Fruit fly (Drosophila melanogaster) whole organism, embryonic: ENCODE measurements around the gene CG10866.
A peak's percentile ranks its signal among the peaks of the same experiment; 100 is the strongest.

Experiments used
- CG10147 ChIP-seq: fragments of 200-800 bp; sonication (Bioruptor generic); optimal IDR thresholded peaks from 2 replicates; lab custom pipeline; 2019; ENCODE audit warnings: missing biosample characterization, mild to moderate bottlenecking, missing genetic modification characterization, moderate library complexity
- CG10274 ChIP-seq: fragments of 200-800 bp; sonication (Bioruptor generic); optimal IDR thresholded peaks from 3 replicates; lab custom pipeline; 2017; ENCODE audit warnings: missing biosample characterization, mild to moderate bottlenecking, missing genetic modification characterization
- CG11247 ChIP-seq: fragments of 200-800 bp; sonication (Bioruptor generic); IDR thresholded peaks from 2 replicates; pipeline ENCODE4 v1.3.6; 2022; ENCODE audit warnings: missing biosample characterization, missing genetic modification characterization
- CG12769 ChIP-seq: fragments of 200-800 bp; sonication (Bioruptor generic); optimal IDR thresholded peaks from 2 replicates; lab custom pipeline; 2019; ENCODE audit warnings: missing biosample characterization, mild to moderate bottlenecking, missing genetic modification characterization, moderate library complexity
- CG13287 ChIP-seq: fragments of 200-800 bp; sonication (Bioruptor generic); IDR thresholded peaks from 2 replicates; pipeline ENCODE4 v1.3.6; 2022; ENCODE audit warnings: missing biosample characterization, missing genetic modification characterization; ENCODE audit not compliant: partially characterized antibody
- CG14667 ChIP-seq: fragments of 200-800 bp; sonication (Bioruptor generic); IDR thresholded peaks from 2 replicates; pipeline ENCODE4 v1.3.6; 2022; ENCODE audit warnings: missing biosample characterization, missing genetic modification characterization
- CG1529 ChIP-seq: fragments of 200-800 bp; sonication (Bioruptor generic); optimal IDR thresholded peaks from 3 replicates; lab custom pipeline; 2018; ENCODE audit warnings: missing biosample characterization, missing genetic modification characterization
- CG1603 ChIP-seq: fragments of 200-800 bp; sonication (Bioruptor generic); optimal IDR thresholded peaks from 2 replicates; lab custom pipeline; 2019; ENCODE audit warnings: missing biosample characterization, mild to moderate bottlenecking, missing genetic modification characterization, moderate library complexity
- CG17359 ChIP-seq: fragments of 200-800 bp; sonication (Bioruptor generic); optimal IDR thresholded peaks from 3 replicates; lab custom pipeline; 2018; ENCODE audit warnings: missing biosample characterization, mild to moderate bottlenecking, missing genetic modification characterization, moderate library complexity
- CG18599 ChIP-seq: fragments of 200-800 bp; sonication (Bioruptor generic); optimal IDR thresholded peaks from 3 replicates; lab custom pipeline; 2017; ENCODE audit warnings: missing biosample characterization, missing genetic modification characterization, mild to moderate bottlenecking, moderate library complexity, missing genetic modification reagents
- CG2875 ChIP-seq: fragments of 200-800 bp; sonication (Bioruptor generic); optimal IDR thresholded peaks from 2 replicates; lab custom pipeline; 2017; ENCODE audit warnings: missing biosample characterization, mild to moderate bottlenecking, missing genetic modification characterization, missing genetic modification reagents
- CG31441 ChIP-seq: fragments of 200-800 bp; sonication (Bioruptor generic); IDR thresholded peaks from 2 replicates; pipeline ENCODE4 v1.3.6; 2022; ENCODE audit warnings: missing biosample characterization, missing genetic modification characterization
- CG3163 ChIP-seq: fragments of 200-800 bp; sonication (Bioruptor generic); optimal IDR thresholded peaks from 3 replicates; lab custom pipeline; 2016; ENCODE audit warnings: missing biosample characterization, missing genetic modification characterization
- CG6791 ChIP-seq: fragments of 200-800 bp; sonication (Bioruptor generic); IDR thresholded peaks from 3 replicates; pipeline ENCODE4 v1.3.6; 2022; ENCODE audit warnings: missing biosample characterization, missing genetic modification characterization; ENCODE audit not compliant: partially characterized antibody
- CG7745 ChIP-seq: fragments of 200-800 bp; sonication (Bioruptor generic); optimal IDR thresholded peaks from 2 replicates; lab custom pipeline; 2018; ENCODE audit warnings: missing biosample characterization, mild to moderate bottlenecking, missing genetic modification characterization, moderate library complexity
- CG7928 ChIP-seq: fragments of 200-800 bp; sonication (Bioruptor generic); optimal IDR thresholded peaks from 2 replicates; lab custom pipeline; 2017; ENCODE audit warnings: missing biosample characterization, mild to moderate bottlenecking, missing genetic modification characterization
- CG8281 ChIP-seq: fragments of 200-800 bp; sonication (Bioruptor generic); optimal IDR thresholded peaks from 2 replicates; lab custom pipeline; 2018; ENCODE audit warnings: missing biosample characterization, mild to moderate bottlenecking, missing genetic modification characterization, moderate library complexity
- CG8944 ChIP-seq: fragments of 200-800 bp; sonication (Bioruptor generic); optimal IDR thresholded peaks from 3 replicates; lab custom pipeline; 2016; ENCODE audit warnings: missing biosample characterization, missing genetic modification characterization
- Dfd ChIP-seq, 2 experiments: fragments of >200 bp; optimal IDR thresholded peaks; 2 replicates each; lab custom pipeline; 2017; ENCODE audit warnings: missing biosample characterization in 2 of 2, missing genetic modification characterization in 2 of 2
- H2.0 ChIP-seq: fragments of 200-800 bp; sonication (Bioruptor generic); IDR thresholded peaks from 2 replicates; pipeline ENCODE4 v1.3.6; 2022; ENCODE audit warnings: missing biosample characterization, missing genetic modification characterization
- HLH4C ChIP-seq: fragments of 200-800 bp; sonication (Bioruptor generic); IDR thresholded peaks from 3 replicates; pipeline ENCODE4 v1.3.6; 2022; ENCODE audit warnings: missing biosample characterization, missing genetic modification characterization; ENCODE audit not compliant: partially characterized antibody
- HLHmδ ChIP-seq: fragments of 200-800 bp; sonication (Bioruptor generic); optimal IDR thresholded peaks from 2 replicates; lab custom pipeline; 2018; ENCODE audit warnings: missing biosample characterization, mild to moderate bottlenecking, missing genetic modification characterization, moderate library complexity
- HmgZ ChIP-seq: fragments of 200-800 bp; sonication (Bioruptor generic); optimal IDR thresholded peaks from 2 replicates; lab custom pipeline; 2018; ENCODE audit warnings: missing biosample characterization, mild to moderate bottlenecking, missing genetic modification characterization
- Hmx ChIP-seq: fragments of 200-800 bp; sonication (Bioruptor generic); optimal IDR thresholded peaks from 2 replicates; lab custom pipeline; 2016; ENCODE audit warnings: missing biosample characterization, missing genetic modification characterization
- Hr3 ChIP-seq: fragments of 200-800 bp; sonication (Bioruptor generic); optimal IDR thresholded peaks from 3 replicates; lab custom pipeline; 2016; ENCODE audit warnings: missing biosample characterization, missing genetic modification characterization
- Hsf ChIP-seq: fragments of 200-800 bp; sonication (Bioruptor generic); optimal IDR thresholded peaks from 3 replicates; lab custom pipeline; 2016; ENCODE audit warnings: missing biosample characterization, missing genetic modification characterization
- Lpt ChIP-seq: fragments of >200 bp; optimal IDR thresholded peaks from 2 replicates; lab custom pipeline; 2018; ENCODE audit warnings: missing biosample characterization, missing genetic modification characterization
- Med ChIP-seq: fragments of 200-800 bp; sonication (Bioruptor generic); peaks from one replicate; lab custom pipeline; 2016; ENCODE audit warnings: missing biosample characterization, missing genetic modification characterization, mild to moderate bottlenecking, inconsistent platforms, moderate library complexity
- Neu2 ChIP-seq: fragments of 200-800 bp; sonication (Bioruptor generic); optimal IDR thresholded peaks from 3 replicates; lab custom pipeline; 2016; ENCODE audit warnings: missing biosample characterization, missing genetic modification characterization, borderline replicate concordance
- Ptx1 ChIP-seq: fragments of 200-800 bp; sonication (Bioruptor generic); IDR thresholded peaks from 2 replicates; pipeline ENCODE4 v1.3.6; 2022; ENCODE audit warnings: missing biosample characterization, missing genetic modification characterization
- TFAM ChIP-seq: fragments of 200-800 bp; sonication (Bioruptor generic); optimal IDR thresholded peaks from 2 replicates; lab custom pipeline; 2017; ENCODE audit warnings: missing biosample characterization, missing genetic modification characterization, inconsistent platforms
- fd102C ChIP-seq: fragments of 200-800 bp; sonication (Bioruptor generic); optimal IDR thresholded peaks from 2 replicates; lab custom pipeline; 2018; ENCODE audit warnings: missing biosample characterization, mild to moderate bottlenecking, missing genetic modification characterization, moderate library complexity
- gfzf ChIP-seq: fragments of 200-800 bp; sonication (Bioruptor generic); optimal IDR thresholded peaks from 2 replicates; lab custom pipeline; 2016; ENCODE audit warnings: missing biosample characterization, mild to moderate bottlenecking, missing genetic modification characterization, moderate library complexity
- insv ChIP-seq, 2 experiments: fragments of 200-800 bp; sonication (Bioruptor generic); optimal IDR thresholded peaks; 3 replicates each; lab custom pipeline; 2016 to 2018; ENCODE audit warnings: missing biosample characterization in 2 of 2, missing genetic modification characterization in 2 of 2
- lilli ChIP-seq: fragments of 200-800 bp; sonication (Bioruptor generic); optimal IDR thresholded peaks from 3 replicates; lab custom pipeline; 2016; ENCODE audit warnings: missing biosample characterization, missing genetic modification characterization
- lov ChIP-seq, 2 experiments: fragments of 200-800 bp in 1 of 2; fragments of >200 bp in 1 of 2; sonication (Bioruptor generic) in 1 of 2; IDR thresholded peaks in 1 of 2; optimal IDR thresholded peaks in 1 of 2; 2 replicates in 1 of 2; 3 replicates in 1 of 2; pipeline versions ENCODE4 v1.3.6 to Lab custom; 2017 to 2022; ENCODE audit warnings: missing biosample characterization in 1 of 2, missing genetic modification characterization in 1 of 2
- mirr ChIP-seq: fragments of 200-800 bp; sonication (Bioruptor generic); optimal IDR thresholded peaks from 3 replicates; lab custom pipeline; 2018; ENCODE audit warnings: missing biosample characterization, mild to moderate bottlenecking, missing genetic modification characterization
- nmo ChIP-seq: fragments of 200-800 bp; sonication (Bioruptor generic); optimal IDR thresholded peaks from 2 replicates; lab custom pipeline; 2018; ENCODE audit warnings: missing biosample characterization, mild to moderate bottlenecking, missing genetic modification characterization, moderate library complexity
- pfk ChIP-seq: fragments of 200-800 bp; sonication (Bioruptor generic); optimal IDR thresholded peaks from 2 replicates; lab custom pipeline; 2018; ENCODE audit warnings: missing biosample characterization, mild to moderate bottlenecking, missing genetic modification characterization, moderate library complexity
- pros ChIP-seq: fragments of 200-800 bp; sonication (Bioruptor generic); optimal IDR thresholded peaks from 3 replicates; lab custom pipeline; 2019; ENCODE audit warnings: missing biosample characterization, mild to moderate bottlenecking, missing genetic modification characterization, moderate library complexity
- sc ChIP-seq, 3 experiments: fragments of >200 bp in 2 of 3; fragments of 200-800 bp in 1 of 3; sonication (Bioruptor generic) in 1 of 3; optimal IDR thresholded peaks; 2 replicates in 2 of 3; 3 replicates in 1 of 3; lab custom pipeline; 2017; ENCODE audit warnings: mild to moderate bottlenecking in 1 of 3, missing biosample characterization in 1 of 3, missing genetic modification characterization in 1 of 3, missing genetic modification reagents in 1 of 3
- sd ChIP-seq: fragments of 200-800 bp; sonication (Bioruptor generic); optimal IDR thresholded peaks from 3 replicates; lab custom pipeline; 2018; ENCODE audit warnings: missing biosample characterization, mild to moderate bottlenecking, missing genetic modification characterization, moderate library complexity
- sqz ChIP-seq: fragments of 200-800 bp; sonication (Bioruptor generic); optimal IDR thresholded peaks from 3 replicates; lab custom pipeline; 2018; ENCODE audit warnings: missing biosample characterization, mild to moderate bottlenecking, missing genetic modification characterization
- ssp ChIP-seq: fragments of 200-800 bp; sonication (Bioruptor generic); IDR thresholded peaks from 2 replicates; pipeline ENCODE4 v1.3.6; 2022; ENCODE audit warnings: missing biosample characterization, missing genetic modification characterization
- tin ChIP-seq: fragments of 200-800 bp; sonication (Bioruptor generic); optimal IDR thresholded peaks from 3 replicates; lab custom pipeline; 2016; ENCODE audit warnings: missing biosample characterization, missing genetic modification characterization
- vfl ChIP-seq: fragments of 200-800 bp; sonication (Bioruptor generic); optimal IDR thresholded peaks from 2 replicates; lab custom pipeline; 2016; ENCODE audit warnings: missing biosample characterization, missing genetic modification characterization
- zfh2 ChIP-seq: fragments of 200-800 bp; sonication (Bioruptor generic); optimal IDR thresholded peaks from 2 replicates; lab custom pipeline; 2016; ENCODE audit warnings: missing biosample characterization, missing genetic modification characterization

CG10866 gene

dm6 chr3L:3928205-3928942 is 9.4 kb downstream of the CG10866 start (continued):
- TF ChIP-seq Hmx (GFP tag; lab: Kevin White, UChicago) (peak; percentile 57), mirr (GFP tag; lab: Kevin White, UChicago) (peak; percentile 93), CG3163 (GFP tag; lab: Kevin White, UChicago) (peak; percentile 67), sd (tag; lab: Kevin White, UChicago) (peak; percentile 53), insv (GFP tag; optimal IDR thresholded peaks at IDR 0.05; lab: Kevin White, UChicago) (peak in 1 of 2 experiments; percentile 29), Neu2 (GFP tag; lab: Kevin White, UChicago) (no peak), CG18599 (GFP tag; lab: Kevin White, UChicago) (peak; percentile 97), Lpt (GFP tag; lab: Kevin White, UChicago) (no peak), sc (optimal IDR thresholded peaks at IDR 0.05; lab: Kevin White, UChicago) (no peak), sc (GFP tag; optimal IDR thresholded peaks at IDR 0.05; lab: Kevin White, UChicago) (peak; percentile 26), CG6791 (GFP tag; lab: Robert Waterston, UW) (no peak), CG1603 (peak; percentile 81), HLHmδ (GFP tag; lab: Kevin White, UChicago) (no peak), zfh2 (GFP tag; lab: Kevin White, UChicago) (peak; percentile 93), TFAM (GFP tag; lab: Kevin White, UChicago) (no peak), HmgZ (tag; lab: Kevin White, UChicago) (peak; percentile 95), nmo (GFP tag; lab: Kevin White, UChicago) (peak; percentile 82), pros (no peak), CG2875 (GFP tag; lab: Kevin White, UChicago) (peak; percentile 25), fd102C (GFP tag; lab: Kevin White, UChicago) (no peak), CG7745 (tag; lab: Kevin White, UChicago) (no peak), CG14667 (GFP tag; lab: Robert Waterston, UW) (peak; percentile 73), CG31441 (GFP tag; lab: Robert Waterston, UW) (peak; percentile 69), lilli (peak; percentile 95), H2.0 (peak; percentile 80), Med (peak; percentile 99), CG17359 (tag; lab: Kevin White, UChicago) (peak; percentile 84), Dfd (GFP tag; optimal IDR thresholded peaks at IDR 0.05; lab: Kevin White, UChicago) (no peak), Hr3 (GFP tag; lab: Kevin White, UChicago) (peak; percentile 78), HLH4C (GFP tag; lab: Robert Waterston, UW) (no peak), Ptx1 (GFP tag; lab: Robert Waterston, UW) (peak; percentile 88), tin (GFP tag; lab: Kevin White, UChicago) (peak; percentile 69), CG7928 (GFP tag; lab: Kevin White, UChicago) (peak; percentile 57), Hsf (peak; percentile 88), CG12769 (tag; lab: Kevin White, UChicago) (peak; percentile 97), CG1529 (peak; percentile 56), CG10274 (GFP tag; lab: Kevin White, UChicago) (peak; percentile 65), sqz (GFP tag; lab: Kevin White, UChicago) (peak; percentile 47), CG13287 (no peak), vfl (GFP tag; lab: Kevin White, UChicago) (peak; percentile 39), pfk (GFP tag; lab: Kevin White, UChicago) (no peak), CG8281 (tag; lab: Kevin White, UChicago) (no peak), CG11247 (peak; percentile 83), gfzf (no peak), CG8944 (GFP tag; lab: Kevin White, UChicago) (peak; percentile 86), lov (optimal IDR thresholded peaks at IDR 0.05; lab: Kevin White, UChicago) (no peak), lov (GFP tag; IDR thresholded peaks at IDR 0.05; lab: Robert Waterston, UW) (no peak), CG10147 (GFP tag; lab: Kevin White, UChicago) (peak; percentile 83), ssp (GFP tag; lab: Robert Waterston, UW) (peak; percentile 70)
